Fruit fly (Drosophila melanogaster): ENCODE results near the gene GCS1.

The GCS1 gene

DNA sequence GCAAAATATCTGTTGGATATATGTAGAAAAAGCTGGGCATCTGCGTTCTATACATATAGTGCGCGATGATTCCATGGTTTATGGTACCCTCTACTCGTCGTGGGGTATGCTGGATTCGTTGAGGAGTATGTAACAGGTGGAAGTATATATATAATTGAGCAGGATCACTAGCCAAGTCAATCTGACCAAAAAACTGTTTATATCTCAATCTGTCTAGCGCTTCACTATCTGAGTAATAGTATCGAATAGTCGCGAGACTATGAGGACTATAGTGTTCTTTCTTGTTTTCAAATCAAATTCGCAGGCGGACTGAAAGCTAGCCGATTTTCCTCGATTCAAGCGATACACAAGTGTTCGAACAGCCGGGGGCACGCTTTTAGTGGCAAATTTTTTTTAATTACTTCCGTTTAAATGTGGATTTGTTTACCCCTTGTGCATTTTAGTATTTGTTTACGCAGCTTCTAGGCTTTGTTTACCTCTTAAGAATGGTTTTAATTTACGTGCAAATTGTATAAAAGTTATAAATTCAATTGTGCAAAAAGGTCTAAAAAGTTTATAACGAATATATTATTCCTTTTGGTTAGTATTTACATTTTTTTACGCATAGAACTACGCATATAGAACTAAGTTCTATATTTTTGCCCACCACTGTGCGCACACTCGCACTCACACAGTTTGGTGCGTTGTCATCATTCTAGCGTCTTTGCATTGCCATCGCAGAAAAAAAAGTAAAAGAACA is 43.0 kb upstream of the GCS1 start (continued):
- no peak for TF ChIP-seq lbe (GFP tag; optimal IDR thresholded peaks at IDR 0.05)
- peak; percentile 84 for TF ChIP-seq gem (tag; optimal IDR thresholded peaks at IDR 0.05)
- no peak for TF ChIP-seq hbn (GFP tag; IDR thresholded peaks at IDR 0.05; ENCODE audit: partially characterized antibody)
- peak; percentile 39 for TF ChIP-seq run (tag; optimal IDR thresholded peaks at IDR 0.05)
- TF ChIP-seq Awh (GFP tag; IDR thresholded peaks at IDR 0.05) = peak; percentile 83
- TF ChIP-seq CG32772 (GFP tag; IDR thresholded peaks at IDR 0.05) = peak; percentile 85
- TF ChIP-seq Hsf (GFP tag; optimal IDR thresholded peaks at IDR 0.05) = peak; percentile 74
- peak; percentile 57 for TF ChIP-seq Atf3 (GFP tag; optimal IDR thresholded peaks at IDR 0.05)
- peak; percentile 65 for TF ChIP-seq Chrac-16 (GFP tag; optimal IDR thresholded peaks at IDR 0.05)
- peak; percentile 50 for TF ChIP-seq ewg (GFP tag; optimal IDR thresholded peaks at IDR 0.05)
- TF ChIP-seq CG8089 (GFP tag; optimal IDR thresholded peaks at IDR 0.05) = peak; percentile 58
- TF ChIP-seq CG14965 (GFP tag; optimal IDR thresholded peaks at IDR 0.05; ENCODE audit: borderline replicate concordance) = peak; percentile 2
- TF ChIP-seq seq (GFP tag; IDR thresholded peaks at IDR 0.05) = peak; percentile 71
- TF ChIP-seq CG7987 (GFP tag; optimal IDR thresholded peaks at IDR 0.05) = no peak
- no peak for TF ChIP-seq amos (GFP tag; IDR thresholded peaks at IDR 0.05; ENCODE audit: partially characterized antibody)
- peak; percentile 81 for TF ChIP-seq CHES-1-like (GFP tag; optimal IDR thresholded peaks at IDR 0.05)
- peak; percentile 91 for TF ChIP-seq Atf6 (GFP tag; IDR thresholded peaks at IDR 0.05)
- TF ChIP-seq wor (GFP tag; IDR thresholded peaks at IDR 0.05) = no peak
- TF ChIP-seq tx (GFP tag; optimal IDR thresholded peaks at IDR 0.05) = peak; percentile 63
- no peak for TF ChIP-seq CG15479 (GFP tag; optimal IDR thresholded peaks at IDR 0.05)
- TF ChIP-seq B-H1 (GFP tag; IDR thresholded peaks at IDR 0.05) = peak; percentile 76
- peak; percentile 84 for TF ChIP-seq CG5953 (GFP tag; IDR thresholded peaks at IDR 0.05)
- TF ChIP-seq ci (GFP tag; IDR thresholded peaks at IDR 0.05) = peak; percentile 90
- peak; percentile 82 for TF ChIP-seq CoRest (tag; optimal IDR thresholded peaks at IDR 0.05)
- peak; percentile 78 for TF ChIP-seq Xbp1 (GFP tag; optimal IDR thresholded peaks at IDR 0.05)
- peak; percentile 35 for TF ChIP-seq CG6854 (GFP tag; optimal IDR thresholded peaks at IDR 0.05)
- TF ChIP-seq p53 (GFP tag; optimal IDR thresholded peaks at IDR 0.05) = peak; percentile 38
- TF ChIP-seq CG3281 (GFP tag; optimal IDR thresholded peaks at IDR 0.05) = peak; percentile 83
- TF ChIP-seq CG10431 (GFP tag; optimal IDR thresholded peaks at IDR 0.05) = no peak
- TF ChIP-seq CG4424 (GFP tag; optimal IDR thresholded peaks at IDR 0.05) = peak; percentile 57
- TF ChIP-seq CG11085 (GFP tag; IDR thresholded peaks at IDR 0.05) = peak; percentile 70
- TF ChIP-seq Kr (GFP tag; optimal IDR thresholded peaks at IDR 0.05) = no peak
- TF ChIP-seq CG12299 (tag; optimal IDR thresholded peaks at IDR 0.05) = no peak
- peak; percentile 66 for TF ChIP-seq Max (GFP tag; optimal IDR thresholded peaks at IDR 0.05)
- peak; percentile 46 for TF ChIP-seq CG8281 (tag; optimal IDR thresholded peaks at IDR 0.05)
- TF ChIP-seq CG8388 (GFP tag; optimal IDR thresholded peaks at IDR 0.05) = peak; percentile 54
- TF ChIP-seq jigr1 (GFP tag; IDR thresholded peaks at IDR 0.05) = 0 out of 3 replicates have a peak, but pooled peaks have one; percentile 18
- TF ChIP-seq Dll (GFP tag; IDR thresholded peaks at IDR 0.05; ENCODE audit: partially characterized antibody) = no peak
- TF ChIP-seq Ets65A (GFP tag) = peak; percentile 97
- TF ChIP-seq CG2889 (GFP tag; IDR thresholded peaks at IDR 0.05) = peak; percentile 88
- TF ChIP-seq scrt (GFP tag; optimal IDR thresholded peaks at IDR 0.05) = peak; percentile 39
- TF ChIP-seq CG13123 (GFP tag; optimal IDR thresholded peaks at IDR 0.05) = peak; percentile 1
- peak; percentile 67 for TF ChIP-seq CG12744 (GFP tag; optimal IDR thresholded peaks at IDR 0.05)
- peak; percentile 46 for TF ChIP-seq Vsx1 (GFP tag; optimal IDR thresholded peaks at IDR 0.05)
- TF ChIP-seq HHEX (GFP tag; optimal IDR thresholded peaks at IDR 0.05) = peak; percentile 71
- peak; percentile 34 for TF ChIP-seq Nf-YB (GFP tag; optimal IDR thresholded peaks at IDR 0.05)
- TF ChIP-seq Deaf1 (tag; optimal IDR thresholded peaks at IDR 0.05) = peak; percentile 47
- peak; percentile 63 for TF ChIP-seq maf-S (GFP tag; optimal IDR thresholded peaks at IDR 0.05)
- peak; percentile 78 for TF ChIP-seq CG12071 (GFP tag; optimal IDR thresholded peaks at IDR 0.05)
